Fruit fly (Drosophila melanogaster): ENCODE measurements around the gene nAChRalpha1.

Gene nAChRalpha1

dm6 chr3R:24457057-24457456, at the start of gene nAChRalpha1:
Gene nAChRalpha1, minus strand, starts transcription at chr3R:24457157.
- no peak for TF ChIP-seq CTCF (optimal IDR thresholded peaks at IDR 0.05)
- no peak for TF ChIP-seq CG8478 (optimal IDR thresholded peaks at IDR 0.05)

dm6 chr3R:24503627-24504026, 46.7 kb upstream of the nAChRalpha1 start:
- peak; percentile 59 to 70 for TF ChIP-seq CTCF (optimal IDR thresholded peaks at IDR 0.05)
- TF ChIP-seq CG8478 (optimal IDR thresholded peaks at IDR 0.05), result no peak

- TF ChIP-seq CTCF (optimal IDR thresholded peaks at IDR 0.05) (no peak), CG8478 (optimal IDR thresholded peaks at IDR 0.05) (no peak)
Observed at dm6 chr3R:24496084-24496483, 39.1 kb upstream of the nAChRalpha1 start.

- TF ChIP-seq CTCF (optimal IDR thresholded peaks at IDR 0.05), result no peak
- no peak for TF ChIP-seq CG8478 (optimal IDR thresholded peaks at IDR 0.05)
Observed at dm6 chr3R:24484990-24485478, 28.1 kb upstream of the nAChRalpha1 start, which contains the start of gene nAChRalpha2. Gene nAChRalpha2, plus strand, starts transcription at chr3R:24485428.

dm6 chr3R:24481040-24481439, 24.1 kb upstream of the nAChRalpha1 start:
- TF ChIP-seq CG8478 (optimal IDR thresholded peaks at IDR 0.05) (no peak), CTCF (optimal IDR thresholded peaks at IDR 0.05) (no peak)

dm6 chr3R:24474760-24475159, 17.8 kb upstream of the nAChRalpha1 start:
- TF ChIP-seq CG8478 (optimal IDR thresholded peaks at IDR 0.05), result no peak
- no peak for TF ChIP-seq CTCF (optimal IDR thresholded peaks at IDR 0.05)

dm6 chr3R:24469097-24469496, 12.1 kb upstream of the nAChRalpha1 start, which contains the start of gene CG31128:
Gene CG31128, plus strand, starts transcription at chr3R:24469397.
- no peak for TF ChIP-seq CTCF (optimal IDR thresholded peaks at IDR 0.05)
- no peak for TF ChIP-seq CG8478 (optimal IDR thresholded peaks at IDR 0.05)

- TF ChIP-seq CG8478 (optimal IDR thresholded peaks at IDR 0.05) (no peak), CTCF (optimal IDR thresholded peaks at IDR 0.05) (no peak)
Observed at dm6 chr3R:24467237-24467636, 10.3 kb upstream of the nAChRalpha1 start.

dm6 chr3R:24457847-24458246, 890 bp upstream of the nAChRalpha1 start:
- TF ChIP-seq CTCF (optimal IDR thresholded peaks at IDR 0.05) (no peak), CG8478 (optimal IDR thresholded peaks at IDR 0.05) (no peak)

dm6 chr3R:24392207-24392939, 64.6 kb downstream of the nAChRalpha1 start, which contains the start of gene CG13616:
Gene CG13616, plus strand, starts transcription at chr3R:24392889.
- TF ChIP-seq CTCF (optimal IDR thresholded peaks at IDR 0.05) (no peak), CG8478 (optimal IDR thresholded peaks at IDR 0.05) (no peak)

- no peak for TF ChIP-seq CTCF (optimal IDR thresholded peaks at IDR 0.05)
- TF ChIP-seq CG8478 (optimal IDR thresholded peaks at IDR 0.05), result no peak
Observed at dm6 chr3R:24390239-24390638, 66.7 kb downstream of the nAChRalpha1 start, which contains the start of the genes CG5768 and CG13615. Gene CG5768, minus strand, starts transcription at chr3R:24390339. Gene CG13615, plus strand, starts transcription at chr3R:24390518.

- no peak for TF ChIP-seq CG8478 (optimal IDR thresholded peaks at IDR 0.05)
- peak; percentile 68 to 71 for TF ChIP-seq CTCF (optimal IDR thresholded peaks at IDR 0.05)
Observed at dm6 chr3R:24386434-24386833, 70.5 kb downstream of the nAChRalpha1 start.

dm6 chr3R:24384952-24385351, 72.0 kb downstream of the nAChRalpha1 start, which contains the start of gene CG17780:
Gene CG17780, minus strand, starts transcription at chr3R:24385052.
- TF ChIP-seq CTCF (optimal IDR thresholded peaks at IDR 0.05) (no peak), CG8478 (optimal IDR thresholded peaks at IDR 0.05) (no peak)

- TF ChIP-seq CG8478 (optimal IDR thresholded peaks at IDR 0.05) (no peak), CTCF (optimal IDR thresholded peaks at IDR 0.05) (no peak)
Observed at dm6 chr3R:24376565-24376964, 80.4 kb downstream of the nAChRalpha1 start, which contains the start of gene CG33342. Gene CG33342, plus strand, starts transcription at chr3R:24376865.

- no peak for TF ChIP-seq CG8478 (optimal IDR thresholded peaks at IDR 0.05)
- no peak for TF ChIP-seq CTCF (optimal IDR thresholded peaks at IDR 0.05)
Observed at dm6 chr3R:24375561-24375960, 81.4 kb downstream of the nAChRalpha1 start, which contains the start of gene CG17781. Gene CG17781, minus strand, starts transcription at chr3R:24375661.

- TF ChIP-seq CG8478 (optimal IDR thresholded peaks at IDR 0.05) (no peak), CTCF (optimal IDR thresholded peaks at IDR 0.05) (no peak)
Observed at dm6 chr3R:24372662-24373061, 84.3 kb downstream of the nAChRalpha1 start, which contains the start of gene CG17782. Gene CG17782, minus strand, starts transcription at chr3R:24372762.
